Worm (Caenorhabditis elegans) whole organism, L4/young adult: ENCODE results near the gene Y44A6D.3.

ENCODE experiments used
- W03F9.2 ChIP-seq: fragments of 150-350 bp; optimal IDR thresholded peaks from 2 replicates; lab custom pipeline; 2014; ENCODE audit warnings: missing biosample characterization, missing genetic modification characterization
- him-1 ChIP-seq: sonication (generic microtip); optimal IDR thresholded peaks from 2 replicates; lab custom pipeline; 2016; ENCODE audit warnings: missing genotype, missing genetic modification reagents, missing genetic modification characterization, missing compliant biosample characterization

DNA sequence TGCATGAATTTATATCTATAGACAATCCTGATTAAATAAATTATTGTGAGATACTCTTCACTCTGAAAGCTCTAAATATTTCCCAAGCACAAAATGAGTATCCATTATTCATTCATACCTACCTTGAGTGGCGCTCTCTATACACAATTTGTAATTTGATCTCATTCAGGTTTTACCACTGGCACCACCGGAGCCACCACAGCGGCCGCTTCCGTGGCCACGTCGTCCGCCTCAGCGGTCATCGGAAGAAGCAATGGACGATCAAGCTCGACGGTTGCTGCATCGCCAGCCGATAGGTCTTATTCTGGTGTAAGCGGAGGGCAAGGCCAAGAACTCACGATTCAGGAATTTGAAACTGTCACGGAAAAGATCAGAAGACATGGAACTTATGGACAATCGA, 35.0 kb downstream of the Y44A6D.3 start:
- TF ChIP-seq him-1 (tag; lab: Kevin White, UChicago) = no peak
- TF ChIP-seq W03F9.2 (tag; lab: Kevin White, UChicago) = no peak
